Worm (Caenorhabditis elegans) whole organism, L3 larva: ENCODE results near the gene str-27.
"Not testable (repeated sequence)": the region's sequence is repeated elsewhere in the genome, so short reads cannot be mapped to it uniquely, and the experiment has no call there.

Experiments used
- R02D3.7 ChIP-seq: fragments of 150-350 bp; optimal IDR thresholded peaks from 2 replicates; lab custom pipeline; 2014; ENCODE audit warnings: missing biosample characterization, missing genetic modification characterization
- aly-2 ChIP-seq: fragments of 150-350 bp; optimal IDR thresholded peaks from 2 replicates; lab custom pipeline; 2014; ENCODE audit warnings: missing biosample characterization, missing genetic modification characterization
- ama-1 ChIP-seq: fragments of 150-350 bp; optimal IDR thresholded peaks from 2 replicates; lab custom pipeline; 2018
- ceh-16 ChIP-seq: sonication (generic microtip); optimal IDR thresholded peaks from 2 replicates; lab custom pipeline; 2017; ENCODE audit warnings: missing biosample characterization, missing genetic modification characterization
- ceh-28 ChIP-seq: fragments of 150-350 bp; optimal IDR thresholded peaks from 2 replicates; lab custom pipeline; 2014; ENCODE audit warnings: missing biosample characterization, missing genetic modification reagents, missing genetic modification characterization
- ceh-82 ChIP-seq: fragments of 150-350 bp; optimal IDR thresholded peaks from 2 replicates; lab custom pipeline; 2014; ENCODE audit warnings: missing biosample characterization, missing genetic modification characterization
- egl-27 ChIP-seq: sonication (generic microtip); optimal IDR thresholded peaks from 4 replicates; lab custom pipeline; 2017; ENCODE audit warnings: missing biosample characterization, missing genetic modification reagents, missing genetic modification characterization
- egl-5 ChIP-seq: fragments of 150-350 bp; optimal IDR thresholded peaks from 2 replicates; lab custom pipeline; 2017; ENCODE audit warnings: missing biosample characterization, missing genetic modification reagents, missing genetic modification characterization, inconsistent platforms
- elt-1 ChIP-seq: fragments of 150-350 bp; optimal IDR thresholded peaks from 2 replicates; lab custom pipeline; 2014; ENCODE audit warnings: missing biosample characterization, missing genetic modification characterization
- elt-2 ChIP-seq: sonication (generic microtip); optimal IDR thresholded peaks from 2 replicates; lab custom pipeline; 2016; ENCODE audit warnings: missing genetic modification reagents, mild to moderate bottlenecking, missing genetic modification characterization, missing compliant biosample characterization
- elt-3 ChIP-seq, 3 experiments: fragments of 150-350 bp in 1 of 3; sonication (generic microtip) in 2 of 3; optimal IDR thresholded peaks; 2 replicates in 2 of 3; 4 replicates in 1 of 3; lab custom pipeline; 2014 to 2017; ENCODE audit warnings: missing biosample characterization in 3 of 3, missing genetic modification characterization in 3 of 3
- eor-1 ChIP-seq, 2 experiments: fragments of 150-350 bp; optimal IDR thresholded peaks; 2 replicates each; lab custom pipeline; 2014 to 2018; ENCODE audit warnings: missing biosample characterization in 2 of 2, missing genetic modification characterization in 2 of 2
- fkh-10 ChIP-seq: sonication (generic microtip); optimal IDR thresholded peaks from 2 replicates; lab custom pipeline; 2017; ENCODE audit warnings: missing biosample characterization, missing genetic modification reagents, missing genetic modification characterization
- fkh-2 ChIP-seq: fragments of 150-350 bp; optimal IDR thresholded peaks from 2 replicates; lab custom pipeline; 2014; ENCODE audit warnings: missing biosample characterization, missing genetic modification reagents, missing genetic modification characterization
- fos-1 ChIP-seq: fragments of 150-350 bp; optimal IDR thresholded peaks from 2 replicates; lab custom pipeline; 2014; ENCODE audit warnings: missing biosample characterization, missing genetic modification characterization
- hmg-11 ChIP-seq: sonication (generic microtip); optimal IDR thresholded peaks from 2 replicates; lab custom pipeline; 2016; ENCODE audit warnings: missing genetic modification characterization, missing compliant biosample characterization
- jun-1 ChIP-seq: fragments of 150-350 bp; optimal IDR thresholded peaks from 2 replicates; lab custom pipeline; 2014; ENCODE audit warnings: missing biosample characterization, missing genetic modification reagents, missing genetic modification characterization
- lin-39 ChIP-seq: fragments of 150-350 bp; optimal IDR thresholded peaks from 2 replicates; lab custom pipeline; 2018; ENCODE audit warnings: missing biosample characterization, missing genetic modification reagents, missing genetic modification characterization
- lsy-12 ChIP-seq: sonication (generic microtip); optimal IDR thresholded peaks from 2 replicates; lab custom pipeline; 2016; ENCODE audit warnings: mild to moderate bottlenecking, missing genetic modification characterization, missing compliant biosample characterization
- mdl-1 ChIP-seq: fragments of 150-350 bp; optimal IDR thresholded peaks from 2 replicates; lab custom pipeline; 2014; ENCODE audit warnings: missing biosample characterization, missing genetic modification characterization
- mml-1 ChIP-seq: fragments of 150-350 bp; sonication (generic microtip); optimal IDR thresholded peaks from 3 replicates; lab custom pipeline; 2014; ENCODE audit warnings: missing biosample characterization, missing genetic modification characterization
- nhr-11 ChIP-seq: fragments of 150-350 bp; optimal IDR thresholded peaks from 2 replicates; lab custom pipeline; 2014; ENCODE audit warnings: missing biosample characterization, missing genetic modification characterization
- nhr-23 ChIP-seq: fragments of 150-350 bp; optimal IDR thresholded peaks from 2 replicates; lab custom pipeline; 2014; ENCODE audit warnings: missing biosample characterization, missing genetic modification reagents, missing genetic modification characterization
- nhr-237 ChIP-seq: fragments of 150-350 bp; optimal IDR thresholded peaks from 2 replicates; lab custom pipeline; 2014; ENCODE audit warnings: missing biosample characterization, missing genetic modification characterization
- nhr-25 ChIP-seq: sonication (generic microtip); optimal IDR thresholded peaks from 2 replicates; lab custom pipeline; 2017; ENCODE audit warnings: missing biosample characterization, missing genetic modification characterization
- nhr-28 ChIP-seq: fragments of 150-350 bp; optimal IDR thresholded peaks from 2 replicates; lab custom pipeline; 2014; ENCODE audit warnings: missing biosample characterization, missing genetic modification characterization
- pha-4 ChIP-seq: fragments of 150-350 bp; optimal IDR thresholded peaks from 2 replicates; lab custom pipeline; 2014; ENCODE audit warnings: missing biosample characterization, missing genetic modification reagents, missing genetic modification characterization
- pqm-1 ChIP-seq: fragments of 150-350 bp; optimal IDR thresholded peaks from 2 replicates; lab custom pipeline; 2017; ENCODE audit warnings: missing biosample characterization, missing genetic modification characterization, inconsistent platforms
- sea-2 ChIP-seq: fragments of 150-350 bp; sonication (generic microtip); optimal IDR thresholded peaks from 4 replicates; lab custom pipeline; 2014; ENCODE audit warnings: missing biosample characterization, missing genetic modification reagents, missing genetic modification characterization
- skn-1 ChIP-seq: fragments of 150-350 bp; optimal IDR thresholded peaks from 2 replicates; lab custom pipeline; 2014; ENCODE audit warnings: missing biosample characterization, missing genetic modification characterization
- snpc-4 ChIP-seq: fragments of 150-350 bp; optimal IDR thresholded peaks from 2 replicates; lab custom pipeline; 2014; ENCODE audit warnings: missing biosample characterization, missing genetic modification characterization
- tbx-2 ChIP-seq: sonication (generic microtip); optimal IDR thresholded peaks from 2 replicates; lab custom pipeline; 2016; ENCODE audit warnings: mild to moderate bottlenecking, missing genetic modification characterization, missing compliant biosample characterization
- unc-62 ChIP-seq: fragments of 150-350 bp; sonication (generic microtip); optimal IDR thresholded peaks from 4 replicates; lab custom pipeline; 2014; ENCODE audit warnings: missing biosample characterization, missing genetic modification reagents, missing genetic modification characterization
- zag-1 ChIP-seq: fragments of 150-350 bp; optimal IDR thresholded peaks from 2 replicates; lab custom pipeline; 2014; ENCODE audit warnings: missing biosample characterization, missing genetic modification characterization
- ztf-11 ChIP-seq: fragments of 150-350 bp; optimal IDR thresholded peaks from 2 replicates; lab custom pipeline; 2014; ENCODE audit warnings: missing biosample characterization, missing genetic modification characterization
- ztf-4 ChIP-seq: fragments of 150-350 bp; optimal IDR thresholded peaks from 2 replicates; lab custom pipeline; 2014; ENCODE audit warnings: missing biosample characterization, missing genetic modification characterization

Gene str-27

DNA sequence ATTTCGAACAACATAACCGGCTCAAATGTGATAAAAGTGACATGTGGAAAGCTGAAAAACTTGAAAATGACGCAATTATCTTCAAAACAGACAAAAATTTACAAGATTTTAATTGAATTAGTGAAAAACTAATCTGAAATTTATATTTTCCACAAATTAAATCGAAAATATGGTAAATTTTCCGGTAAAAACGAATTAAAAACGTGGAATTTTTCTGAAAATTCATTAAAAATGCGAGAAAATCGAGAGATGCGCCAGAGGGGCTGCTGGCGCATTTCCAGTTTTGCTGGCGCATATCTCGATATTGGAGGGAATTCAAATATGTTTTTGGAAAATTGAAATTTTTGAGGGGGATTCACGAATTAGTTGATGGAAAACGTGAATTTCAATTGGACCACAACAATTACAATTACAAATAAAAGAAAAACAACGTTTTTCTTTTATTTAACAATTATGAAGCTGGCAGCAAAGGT is 30.5 kb upstream of the str-27 start, which contains the start of the genes haf-3 and F57A10.2 (continued):
- TF ChIP-seq zag-1 (tag; lab: Kevin White, UChicago) (peak; percentile 51), fos-1 (tag; lab: Kevin White, UChicago) (no peak), sea-2 (GFP tag; lab: Kevin White, UChicago) (no peak), fkh-2 (peak; percentile 33), elt-1 (tag; lab: Kevin White, UChicago) (peak; percentile 26), elt-3 (tag; optimal IDR thresholded peaks at IDR 0.05; lab: Kevin White, UChicago) (no peak), pha-4 (tag; lab: Kevin White, UChicago) (peak; percentile 94), jun-1 (peak; percentile 74), hmg-11 (tag; lab: Kevin White, UChicago) (peak; percentile 82), egl-27 (tag; lab: Kevin White, UChicago) (peak; percentile 33), mdl-1 (tag; lab: Kevin White, UChicago) (no peak), ceh-16 (tag; lab: Kevin White, UChicago) (no peak), fkh-10 (GFP tag; lab: Kevin White, UChicago) (peak; percentile 34), elt-2 (tag; lab: Kevin White, UChicago) (peak; percentile 58), tbx-2 (tag; lab: Kevin White, UChicago) (peak; percentile 89), skn-1 (tag; lab: Kevin White, UChicago) (peak; percentile 49)
- TF ChIP-seq, all 47 proteins: peak for 31

DNA sequence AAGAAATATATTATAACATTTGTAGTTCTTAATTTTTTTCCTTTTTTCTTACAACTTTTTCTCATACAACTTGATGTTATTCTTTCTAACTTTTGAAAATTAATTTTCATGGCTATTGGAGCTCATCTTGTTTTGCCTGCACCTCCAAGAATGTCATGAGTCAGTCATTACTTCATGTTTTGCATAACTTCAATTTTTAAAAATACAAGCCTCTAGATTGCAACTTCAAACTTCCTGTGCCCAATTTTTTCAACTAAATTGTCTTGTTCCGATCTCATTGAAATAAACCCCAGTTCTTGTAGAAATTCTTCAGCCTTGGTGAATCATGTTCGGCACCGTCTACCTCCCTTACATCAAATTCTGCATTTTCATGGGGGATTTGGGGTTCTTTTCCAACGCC is 22.8 kb upstream of the str-27 start, which contains the start of gene str-9:
str-9 (plus strand) TSS at position 301 of the 400 bp plus-strand sequence.
- no peak for TF ChIP-seq ama-1
- no peak for TF ChIP-seq nhr-25 (tag; lab: Kevin White, UChicago)
- no peak for TF ChIP-seq mml-1 (tag; lab: Kevin White, UChicago)
- no peak for TF ChIP-seq fkh-2
- no peak for TF ChIP-seq egl-27 (tag; lab: Kevin White, UChicago)
- no peak for TF ChIP-seq egl-5 (tag; lab: Kevin White, UChicago)
- TF ChIP-seq skn-1 (tag; lab: Kevin White, UChicago) = no peak
- no peak for TF ChIP-seq lsy-12 (tag; lab: Kevin White, UChicago)
- no peak for TF ChIP-seq unc-62 (GFP tag; lab: Kevin White, UChicago)
- TF ChIP-seq fkh-10 (GFP tag; lab: Kevin White, UChicago) = no peak
- no peak for TF ChIP-seq nhr-11 (tag; lab: Kevin White, UChicago)
- no peak for TF ChIP-seq R02D3.7 (tag; lab: Kevin White, UChicago)
- no peak for TF ChIP-seq aly-2 (tag; lab: Kevin White, UChicago)
- TF ChIP-seq pqm-1 (tag; lab: Kevin White, UChicago) = no peak
- no peak for TF ChIP-seq nhr-23 (tag; lab: Kevin White, UChicago)
- TF ChIP-seq ztf-11 = no peak
- TF ChIP-seq ceh-82 (tag; lab: Kevin White, UChicago) = no peak
- TF ChIP-seq eor-1 (tag; optimal IDR thresholded peaks at IDR 0.05; lab: Kevin White, UChicago) = no peak
- TF ChIP-seq sea-2 (GFP tag; lab: Kevin White, UChicago) = no peak
- TF ChIP-seq tbx-2 (tag; lab: Kevin White, UChicago) = no peak

DNA sequence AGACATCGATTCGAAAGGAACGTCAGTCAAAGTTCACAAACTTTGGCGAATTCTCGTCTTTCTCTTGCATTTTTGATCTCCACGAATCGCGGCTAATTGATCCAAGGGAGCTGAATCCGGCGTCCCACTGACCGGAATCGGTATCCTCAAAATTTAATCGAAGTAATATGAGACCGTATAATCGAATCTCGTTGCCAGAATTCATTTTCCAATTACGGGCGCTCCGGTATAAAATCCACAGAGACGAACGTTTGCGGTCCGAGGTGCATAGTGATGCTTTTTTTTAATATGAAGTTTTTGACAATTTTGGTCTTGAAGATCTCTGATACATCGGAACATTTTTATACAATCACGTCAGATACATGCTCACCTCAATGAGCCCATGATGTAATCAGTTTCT is 22.0 kb upstream of the str-27 start:
- no peak for TF ChIP-seq ztf-4 (tag; lab: Kevin White, UChicago)
- no peak for TF ChIP-seq lin-39 (tag; lab: Kevin White, UChicago)
- no peak for TF ChIP-seq nhr-237 (tag; lab: Kevin White, UChicago)
- no peak for TF ChIP-seq ceh-28 (tag; lab: Kevin White, UChicago)
- no peak for TF ChIP-seq snpc-4 (tag; lab: Kevin White, UChicago)
- no peak for TF ChIP-seq fos-1 (tag; lab: Kevin White, UChicago)
- TF ChIP-seq nhr-28 = no peak

DNA sequence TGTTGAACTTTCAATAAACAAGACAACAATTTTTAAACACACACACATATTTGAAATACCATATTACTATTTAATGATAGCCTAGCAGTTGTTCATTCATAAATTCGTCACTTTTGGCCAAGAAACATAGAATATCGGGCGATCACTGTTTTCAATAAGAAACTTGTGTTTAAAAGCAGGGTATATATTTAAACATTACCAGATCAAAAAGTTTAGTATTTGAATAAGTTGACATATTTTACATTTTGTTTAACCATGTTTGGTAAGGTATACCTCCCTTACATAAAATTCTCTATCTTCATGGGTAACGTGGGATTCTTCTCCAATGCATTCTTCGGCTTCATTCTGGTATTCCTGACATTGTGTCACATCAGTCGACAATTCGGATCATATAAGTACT is 19.1 kb upstream of the str-27 start, which contains the start of gene str-8:
str-8 (plus strand) TSS at position 301 of the 400 bp plus-strand sequence.
- not testable (repeated sequence) for TF ChIP-seq egl-5, ceh-16, hmg-11 (tag; lab: Kevin White, UChicago)
